Worm (Caenorhabditis elegans) whole organism, L2 larva: ENCODE results near the gene rnr-2.

Source experiments
- ZK546.5 ChIP-seq: sonication (generic microtip); optimal IDR thresholded peaks from 2 replicates; lab custom pipeline; 2017; ENCODE audit warnings: missing biosample characterization, missing genetic modification characterization
- blmp-1 ChIP-seq: sonication (generic microtip); optimal IDR thresholded peaks from 2 replicates; lab custom pipeline; 2017; ENCODE audit warnings: missing genetic modification characterization, mild to moderate bottlenecking, missing compliant biosample characterization, antibody characterized with exemption, moderate library complexity; ENCODE audit not compliant: insufficient read depth
- elt-1 ChIP-seq: fragments of 150-350 bp; optimal IDR thresholded peaks from 2 replicates; lab custom pipeline; 2014; ENCODE audit warnings: missing biosample characterization, missing genetic modification characterization
- fos-1 ChIP-seq: fragments of 150-350 bp; optimal IDR thresholded peaks from 2 replicates; lab custom pipeline; 2014; ENCODE audit warnings: missing biosample characterization, missing genetic modification characterization
- lin-39 ChIP-seq: fragments of 150-350 bp; optimal IDR thresholded peaks from 2 replicates; lab custom pipeline; 2014; ENCODE audit warnings: missing biosample characterization, missing genetic modification reagents, missing genetic modification characterization
- mbf-1 ChIP-seq: sonication (generic microtip); optimal IDR thresholded peaks from 2 replicates; lab custom pipeline; 2017; ENCODE audit warnings: missing biosample characterization, missing genetic modification characterization
- nhr-11 ChIP-seq: fragments of 150-350 bp; optimal IDR thresholded peaks from 2 replicates; lab custom pipeline; 2014; ENCODE audit warnings: missing biosample characterization, missing genetic modification characterization
- nhr-12 ChIP-seq: fragments of 150-350 bp; optimal IDR thresholded peaks from 2 replicates; lab custom pipeline; 2014; ENCODE audit warnings: missing biosample characterization, missing genetic modification characterization
- sma-9 ChIP-seq, 2 experiments: fragments of 150-350 bp in 1 of 2; sonication (generic microtip) in 1 of 2; optimal IDR thresholded peaks; 2 replicates each; lab custom pipeline; 2014 to 2016; ENCODE audit warnings: missing genetic modification characterization in 2 of 2, mild to moderate bottlenecking in 1 of 2, missing biosample characterization in 1 of 2, missing compliant biosample characterization in 1 of 2, missing genetic modification reagents in 1 of 2, moderate library complexity in 1 of 2
- snpc-4 ChIP-seq: fragments of 150-350 bp; optimal IDR thresholded peaks from 2 replicates; lab custom pipeline; 2014; ENCODE audit warnings: missing biosample characterization, missing genetic modification characterization
- zag-1 ChIP-seq: fragments of 150-350 bp; optimal IDR thresholded peaks from 2 replicates; lab custom pipeline; 2014; ENCODE audit warnings: missing biosample characterization, missing genetic modification characterization
- ztf-1 ChIP-seq: fragments of 200-800 bp; sonication (Bioruptor generic); conservative IDR thresholded peaks from 2 replicates; pipeline ENCODE4 v1.3.6; 2022; ENCODE audit warnings: missing genetic modification characterization, missing compliant biosample characterization
- ztf-11 ChIP-seq: sonication (generic microtip); optimal IDR thresholded peaks from 2 replicates; lab custom pipeline; 2017; ENCODE audit warnings: missing biosample characterization, missing genetic modification characterization
- ztf-4 ChIP-seq: fragments of 150-350 bp; optimal IDR thresholded peaks from 2 replicates; lab custom pipeline; 2014; ENCODE audit warnings: missing biosample characterization, missing genetic modification characterization

- no peak for TF ChIP-seq nhr-12 (tag; lab: Kevin White, UChicago)
- no peak for TF ChIP-seq snpc-4 (tag; lab: Kevin White, UChicago)
- TF ChIP-seq ztf-11 (tag; lab: Kevin White, UChicago) = no peak
- TF ChIP-seq ztf-4 (tag; lab: Kevin White, UChicago) = no peak
- no peak for TF ChIP-seq lin-39 (tag; lab: Kevin White, UChicago)
- TF ChIP-seq ztf-1 (GFP tag; lab: Robert Waterston, UW) = no peak
- TF ChIP-seq ZK546.5 (tag; lab: Kevin White, UChicago) = no peak
- TF ChIP-seq fos-1 = no peak
- no peak for TF ChIP-seq nhr-11 (tag; lab: Kevin White, UChicago)
- TF ChIP-seq blmp-1 = no peak
- TF ChIP-seq sma-9 (GFP tag; optimal IDR thresholded peaks at IDR 0.05; lab: Kevin White, UChicago) = no peak
- TF ChIP-seq sma-9 (tag; optimal IDR thresholded peaks at IDR 0.05; lab: Kevin White, UChicago) = no peak
- no peak for TF ChIP-seq zag-1 (tag; lab: Kevin White, UChicago)
- TF ChIP-seq elt-1 = no peak
- TF ChIP-seq mbf-1 (tag; lab: Kevin White, UChicago) = no peak
Measured at ce11 chrIII:4096370-4096842, 1.7 kb upstream of the rnr-2 start.
